Worm (Caenorhabditis elegans) whole organism, L1 larva: ENCODE data around the gene slcf-2.
A peak's percentile ranks its signal among the peaks of the same experiment; 100 is the strongest.

ENCODE experiments used
- C34B4.2 ChIP-seq: sonication (generic microtip); optimal IDR thresholded peaks from 2 replicates; lab custom pipeline; 2017; ENCODE audit warnings: mild to moderate bottlenecking, missing genetic modification characterization, missing compliant biosample characterization
- F16B12.6 ChIP-seq: fragments of 150-350 bp; optimal IDR thresholded peaks from 2 replicates; lab custom pipeline; 2014; ENCODE audit warnings: missing biosample characterization, missing genetic modification characterization
- alr-1 ChIP-seq: fragments of 200-800 bp; sonication (Bioruptor generic); optimal IDR thresholded peaks from 2 replicates; lab custom pipeline; 2018; ENCODE audit warnings: borderline replicate concordance, mild to moderate bottlenecking, missing genetic modification characterization, missing compliant biosample characterization
- ceh-88 ChIP-seq: fragments of 200-800 bp; sonication (Bioruptor generic); IDR thresholded peaks from 2 replicates; pipeline ENCODE4 v1.3.6; 2022; ENCODE audit warnings: missing genetic modification characterization, missing compliant biosample characterization
- ceh-90 ChIP-seq: sonication (generic microtip); optimal IDR thresholded peaks from 2 replicates; lab custom pipeline; 2016; ENCODE audit warnings: missing genetic modification characterization, missing compliant biosample characterization
- ces-1 ChIP-seq: fragments of 150-350 bp; optimal IDR thresholded peaks from 2 replicates; lab custom pipeline; 2014; ENCODE audit warnings: missing biosample characterization, missing genetic modification reagents, missing genetic modification characterization
- efl-3 ChIP-seq: fragments of 200-800 bp; sonication (Bioruptor generic); optimal IDR thresholded peaks from 2 replicates; lab custom pipeline; 2018; ENCODE audit warnings: mild to moderate bottlenecking, missing genetic modification characterization, missing compliant biosample characterization
- egl-13 ChIP-seq: sonication (generic microtip); optimal IDR thresholded peaks from 2 replicates; lab custom pipeline; 2016; ENCODE audit warnings: missing genotype, missing genetic modification reagents, missing genetic modification characterization, missing compliant biosample characterization
- ets-5 ChIP-seq: fragments of 200-800 bp; sonication (Bioruptor generic); IDR thresholded peaks from 2 replicates; pipeline ENCODE4 v1.3.6; 2022; ENCODE audit warnings: missing genetic modification characterization, missing compliant biosample characterization
- fkh-10 ChIP-seq: sonication (generic microtip); optimal IDR thresholded peaks from 2 replicates; lab custom pipeline; 2017; ENCODE audit warnings: missing biosample characterization, missing genetic modification reagents, missing genetic modification characterization
- fkh-8 ChIP-seq: sonication (generic microtip); optimal IDR thresholded peaks from 2 replicates; lab custom pipeline; 2016; ENCODE audit warnings: mild to moderate bottlenecking, missing genetic modification characterization, missing compliant biosample characterization
- hpl-2 ChIP-seq: fragments of 150-350 bp; optimal IDR thresholded peaks from 2 replicates; lab custom pipeline; 2014; ENCODE audit warnings: missing biosample characterization, missing genetic modification reagents, missing genetic modification characterization
- irx-1 ChIP-seq: sonication (generic microtip); optimal IDR thresholded peaks from 2 replicates; lab custom pipeline; 2016; ENCODE audit warnings: missing genetic modification characterization, missing compliant biosample characterization
- isw-1 ChIP-seq: fragments of 200-800 bp; sonication (Bioruptor generic); IDR thresholded peaks from 2 replicates; pipeline ENCODE4 v1.3.6; 2022; ENCODE audit warnings: missing genetic modification characterization, missing compliant biosample characterization
- jun-1 ChIP-seq: fragments of 150-350 bp; optimal IDR thresholded peaks from 2 replicates; lab custom pipeline; 2014; ENCODE audit warnings: missing biosample characterization, missing genetic modification reagents, missing genetic modification characterization
- lin-13 ChIP-seq: fragments of 150-350 bp; optimal IDR thresholded peaks from 2 replicates; lab custom pipeline; 2014; ENCODE audit warnings: missing biosample characterization, missing genetic modification reagents, missing genetic modification characterization
- lin-15B ChIP-seq: fragments of 150-350 bp; sonication (generic microtip); optimal IDR thresholded peaks from 3 replicates; lab custom pipeline; 2014; ENCODE audit warnings: missing biosample characterization, missing genetic modification characterization
- lin-39 ChIP-seq: fragments of 150-350 bp; optimal IDR thresholded peaks from 2 replicates; lab custom pipeline; 2014; ENCODE audit warnings: missing biosample characterization, missing genetic modification reagents, missing genetic modification characterization
- mab-9 ChIP-seq: fragments of 200-800 bp; sonication (Bioruptor generic); IDR thresholded peaks from 2 replicates; pipeline ENCODE4 v1.3.6; 2022; ENCODE audit warnings: missing genetic modification reagents, missing genetic modification characterization, missing compliant biosample characterization
- mdl-1 ChIP-seq, 2 experiments: fragments of 150-350 bp; optimal IDR thresholded peaks; 2 replicates each; lab custom pipeline; 2014 to 2017; ENCODE audit warnings: missing biosample characterization in 2 of 2, missing genetic modification characterization in 2 of 2, inconsistent platforms in 1 of 2
- mef-2 ChIP-seq: fragments of 150-350 bp; optimal IDR thresholded peaks from 2 replicates; lab custom pipeline; 2014; ENCODE audit warnings: missing biosample characterization, missing genetic modification characterization
- mep-1 ChIP-seq: fragments of 150-350 bp; optimal IDR thresholded peaks from 2 replicates; lab custom pipeline; 2014; ENCODE audit warnings: missing biosample characterization, missing genetic modification characterization
- nhr-20 ChIP-seq: sonication (generic microtip); optimal IDR thresholded peaks from 2 replicates; lab custom pipeline; 2016; ENCODE audit warnings: mild to moderate bottlenecking, missing genetic modification characterization, missing compliant biosample characterization
- nhr-28 ChIP-seq: fragments of 150-350 bp; optimal IDR thresholded peaks from 2 replicates; lab custom pipeline; 2014; ENCODE audit warnings: missing biosample characterization, missing genetic modification characterization
- nhr-76 ChIP-seq: sonication (generic microtip); optimal IDR thresholded peaks from 2 replicates; lab custom pipeline; 2017; ENCODE audit warnings: missing biosample characterization, missing genetic modification characterization
- pax-3 ChIP-seq: fragments of 200-800 bp; sonication (Bioruptor generic); optimal IDR thresholded peaks from 2 replicates; lab custom pipeline; 2018; ENCODE audit warnings: mild to moderate bottlenecking, missing genetic modification characterization, moderate library complexity, missing compliant biosample characterization
- pqm-1 ChIP-seq: sonication (generic microtip); optimal IDR thresholded peaks from 3 replicates; lab custom pipeline; 2017; ENCODE audit warnings: missing biosample characterization, missing genetic modification characterization
- rnt-1 ChIP-seq: sonication (generic microtip); optimal IDR thresholded peaks from 2 replicates; lab custom pipeline; 2016; ENCODE audit warnings: mild to moderate bottlenecking, missing genetic modification characterization, moderate library complexity, missing compliant biosample characterization
- sup-37 ChIP-seq: fragments of 200-800 bp; sonication (Bioruptor generic); optimal IDR thresholded peaks from 2 replicates; lab custom pipeline; 2018; ENCODE audit warnings: mild to moderate bottlenecking, missing genetic modification characterization, missing compliant biosample characterization
- swsn-7 ChIP-seq: sonication (generic microtip); optimal IDR thresholded peaks from 2 replicates; lab custom pipeline; 2016; ENCODE audit warnings: missing genetic modification characterization, missing compliant biosample characterization
- tbx-2 ChIP-seq: sonication (generic microtip); optimal IDR thresholded peaks from 2 replicates; lab custom pipeline; 2016; ENCODE audit warnings: missing genetic modification characterization, missing compliant biosample characterization
- tlp-1 ChIP-seq: fragments of 150-350 bp; optimal IDR thresholded peaks from 2 replicates; lab custom pipeline; 2014; ENCODE audit warnings: missing biosample characterization, missing genetic modification characterization
- unc-62 ChIP-seq: fragments of 150-350 bp; optimal IDR thresholded peaks from 2 replicates; lab custom pipeline; 2014; ENCODE audit warnings: missing biosample characterization, missing genetic modification reagents, missing genetic modification characterization
- unc-98 ChIP-seq: fragments of 200-800 bp; sonication (Bioruptor generic); IDR thresholded peaks from 2 replicates; pipeline ENCODE4 v1.3.6; 2022; ENCODE audit warnings: missing genetic modification characterization, missing compliant biosample characterization
- vab-15 ChIP-seq: sonication (generic microtip); optimal IDR thresholded peaks from 2 replicates; lab custom pipeline; 2017; ENCODE audit warnings: missing genotype, mild to moderate bottlenecking, missing genetic modification characterization, missing compliant biosample characterization
- xbp-1 ChIP-seq: sonication (generic microtip); optimal IDR thresholded peaks from 2 replicates; lab custom pipeline; 2016; ENCODE audit warnings: missing genetic modification characterization, missing compliant biosample characterization
- ztf-11 ChIP-seq, 2 experiments: sonication (generic microtip); optimal IDR thresholded peaks; 2 replicates each; lab custom pipeline; 2016 to 2017; ENCODE audit warnings: missing genetic modification characterization in 2 of 2, missing biosample characterization in 1 of 2, missing compliant biosample characterization in 1 of 2

The slcf-2 gene

DNA sequence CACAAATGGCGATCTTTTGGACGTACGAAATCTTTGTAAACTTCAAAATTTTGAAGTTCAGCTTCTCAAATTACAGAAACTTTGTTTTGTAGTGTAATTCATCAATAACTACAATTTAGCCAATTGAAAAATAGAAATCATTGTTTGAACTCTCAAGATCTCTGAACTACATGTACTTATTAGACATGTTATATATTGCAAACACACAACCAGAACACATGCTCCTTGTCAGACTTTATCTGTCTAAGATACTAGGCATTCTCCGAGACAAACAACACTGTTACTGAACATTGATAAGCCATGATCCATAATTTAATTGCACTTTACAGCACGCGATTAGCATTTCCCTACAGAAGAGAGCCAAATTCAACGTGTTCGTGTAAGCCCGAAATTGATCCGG is 30.9 kb downstream of the slcf-2 start, which contains the start of gene ZK813.6:
ZK813.6 (plus strand) TSS at position 301 of the 400 bp plus-strand sequence.
- TF ChIP-seq nhr-28 (tag; lab: Kevin White, UChicago) (no peak), unc-62 (GFP tag; lab: Kevin White, UChicago) (no peak), lin-13 (GFP tag; lab: Kevin White, UChicago) (no peak), efl-3 (GFP tag; lab: Kevin White, UChicago) (no peak), C34B4.2 (no peak), jun-1 (no peak), ztf-11 (tag; optimal IDR thresholded peaks at IDR 0.05; lab: Kevin White, UChicago) (no peak), mep-1 (tag; lab: Kevin White, UChicago) (no peak), xbp-1 (tag; lab: Kevin White, UChicago) (no peak), mab-9 (GFP tag; lab: Robert Waterston, UW) (no peak), mdl-1 (tag; optimal IDR thresholded peaks at IDR 0.05; lab: Kevin White, UChicago) (no peak), fkh-8 (tag; lab: Kevin White, UChicago) (no peak), ceh-90 (tag; lab: Kevin White, UChicago) (no peak), tlp-1 (no peak), egl-13 (tag; lab: Kevin White, UChicago) (no peak), unc-98 (GFP tag; lab: Robert Waterston, UW) (no peak), isw-1 (GFP tag; lab: Robert Waterston, UW) (no peak), pax-3 (tag; lab: Kevin White, UChicago) (no peak), irx-1 (tag; lab: Kevin White, UChicago) (no peak)

ce11 chrX:3429122-3429521 is 35.5 kb downstream of the slcf-2 start:
- TF ChIP-seq pqm-1 (no peak), fkh-10 (peak; percentile 59)

ce11 chrX:3430020-3430419 is 36.4 kb downstream of the slcf-2 start, which contains the start of gene ZK813.4:
Gene ZK813.4, minus strand, starts transcription at chrX:3430120.
- TF ChIP-seq tbx-2 (tag; lab: Kevin White, UChicago): no peak
- no peak for TF ChIP-seq vab-15 (tag; lab: Kevin White, UChicago)
- TF ChIP-seq irx-1 (tag; lab: Kevin White, UChicago): no peak
- no peak for TF ChIP-seq nhr-76 (tag; lab: Kevin White, UChicago)
- no peak for TF ChIP-seq alr-1 (tag; lab: Kevin White, UChicago)
- TF ChIP-seq hpl-2 (GFP tag; lab: Kevin White, UChicago): no peak
- no peak for TF ChIP-seq ets-5 (GFP tag; lab: Robert Waterston, UW)
- TF ChIP-seq egl-13 (tag; lab: Kevin White, UChicago): no peak
- no peak for TF ChIP-seq mef-2 (tag; lab: Kevin White, UChicago)
- TF ChIP-seq lin-15B (tag; lab: Kevin White, UChicago): no peak
- no peak for TF ChIP-seq ceh-88 (GFP tag; lab: Robert Waterston, UW)
- no peak for TF ChIP-seq swsn-7 (tag; lab: Kevin White, UChicago)
- TF ChIP-seq lin-13 (GFP tag; lab: Kevin White, UChicago): no peak
- TF ChIP-seq ces-1 (GFP tag; lab: Kevin White, UChicago): no peak
- no peak for TF ChIP-seq pqm-1
- TF ChIP-seq unc-98 (GFP tag; lab: Robert Waterston, UW): no peak
- no peak for TF ChIP-seq F16B12.6
- TF ChIP-seq nhr-20 (tag; lab: Kevin White, UChicago): no peak
- TF ChIP-seq lin-39 (tag; lab: Kevin White, UChicago): no peak

- TF ChIP-seq rnt-1 (peak; percentile 59), sup-37 (GFP tag; lab: Kevin White, UChicago) (no peak)
Measured at ce11 chrX:3439823-3440222, 46.2 kb downstream of the slcf-2 start.
